Fruit fly (Drosophila melanogaster): ENCODE data around the gene salt.

salt gene

dm6 chr3R:31717299-31718167 is 37.0 kb downstream of the salt start (continued):
- TF ChIP-seq CG11696 (GFP tag; IDR thresholded peaks at IDR 0.05) = 0 out of 2 replicates have a peak, but pooled peaks have one; percentile 30
- TF ChIP-seq CG10979 (tag; optimal IDR thresholded peaks at IDR 0.05) = peak; percentile 15
- peak; percentile 15 for TF ChIP-seq CG6683 (GFP tag; optimal IDR thresholded peaks at IDR 0.05)
- TF ChIP-seq Aef1 (GFP tag; IDR thresholded peaks at IDR 0.05) = peak; percentile 61
- TF ChIP-seq sqz (GFP tag; optimal IDR thresholded peaks at IDR 0.05) = no peak
- peak; percentile 51 for TF ChIP-seq CG14441 (GFP tag; IDR thresholded peaks at IDR 0.05)
- TF ChIP-seq CG13296 (GFP tag; optimal IDR thresholded peaks at IDR 0.05) = peak; percentile 53
- peak; percentile 48 for TF ChIP-seq bab2 (GFP tag; optimal IDR thresholded peaks at IDR 0.05)
- TF ChIP-seq Pdp1 (GFP tag; optimal IDR thresholded peaks at IDR 0.05) = peak; percentile 25 to 47
- TF ChIP-seq CG14014 (GFP tag; IDR thresholded peaks at IDR 0.05) = peak; percentile 54; the same call in 1 of the 2 replicates
- TF ChIP-seq lbe (GFP tag; optimal IDR thresholded peaks at IDR 0.05) = peak; percentile 25
- TF ChIP-seq crp (GFP tag; optimal IDR thresholded peaks at IDR 0.05) = no peak
- peak; percentile 36 to 56 for TF ChIP-seq chif (GFP tag; optimal IDR thresholded peaks at IDR 0.05)
- peak; percentile 39 for TF ChIP-seq Dad (GFP tag; optimal IDR thresholded peaks at IDR 0.05)
- no peak for TF ChIP-seq lov (optimal IDR thresholded peaks at IDR 0.05)
- no peak for TF ChIP-seq lov (GFP tag; IDR thresholded peaks at IDR 0.05)
- peak; percentile 19 for TF ChIP-seq CG14710 (tag; optimal IDR thresholded peaks at IDR 0.05)
- peak; percentile 26 for TF ChIP-seq CG16815 (GFP tag; optimal IDR thresholded peaks at IDR 0.05)
- peak; percentile 51 for TF ChIP-seq Camta (GFP tag; optimal IDR thresholded peaks at IDR 0.05)
- TF ChIP-seq CG12769 (tag; optimal IDR thresholded peaks at IDR 0.05) = peak; percentile 62
- peak; percentile 29; the same call in 1 of the 2 replicates for TF ChIP-seq ara (GFP tag; IDR thresholded peaks at IDR 0.05)
- TF ChIP-seq Abd-B (GFP tag; optimal IDR thresholded peaks at IDR 0.05) = peak; percentile 59
- TF ChIP-seq Max (GFP tag; optimal IDR thresholded peaks at IDR 0.05) = peak; percentile 36
- TF ChIP-seq Antp (GFP tag; optimal IDR thresholded peaks at IDR 0.05) = peak; percentile 58
- peak; percentile 52; the same call in 1 of the 3 replicates for TF ChIP-seq CG14050 (GFP tag; IDR thresholded peaks at IDR 0.05)
- TF ChIP-seq maf-S (GFP tag; optimal IDR thresholded peaks at IDR 0.05) = peak; percentile 27
- no peak for TF ChIP-seq CG4404 (GFP tag; IDR thresholded peaks at IDR 0.05)
- TF ChIP-seq esg (GFP tag; conservative IDR thresholded peaks at IDR 0.05) = peak; percentile 60
- TF ChIP-seq Dip3 (GFP tag; optimal IDR thresholded peaks at IDR 0.05) = peak; percentile 61
- TF ChIP-seq CG12942 (GFP tag; optimal IDR thresholded peaks at IDR 0.05) = peak; percentile 36
- TF ChIP-seq pnt (GFP tag; optimal IDR thresholded peaks at IDR 0.05) = peak; percentile 39
- TF ChIP-seq Hmr (GFP tag; optimal IDR thresholded peaks at IDR 0.05) = peak; percentile 78
- TF ChIP-seq CG10654 (GFP tag; optimal IDR thresholded peaks at IDR 0.05) = peak; percentile 52
- peak; percentile 42 for TF ChIP-seq CG31441 (GFP tag; IDR thresholded peaks at IDR 0.05)
- no peak; the same call in 1 of the 2 replicates for TF ChIP-seq Ravus (GFP tag; IDR thresholded peaks at IDR 0.05)
- no peak for TF ChIP-seq CG2116 (GFP tag; optimal IDR thresholded peaks at IDR 0.05)
- TF ChIP-seq CG4707 (GFP tag; optimal IDR thresholded peaks at IDR 0.05) = peak; percentile 29
- no peak for TF ChIP-seq CG16779 (GFP tag; IDR thresholded peaks at IDR 0.05)
- TF ChIP-seq Eip74EF (GFP tag; optimal IDR thresholded peaks at IDR 0.05) = peak in 1 of 2 experiments; percentile 38
- peak; percentile 45 for TF ChIP-seq disco-r (GFP tag; optimal IDR thresholded peaks at IDR 0.05)
- TF ChIP-seq CG4854 (GFP tag; optimal IDR thresholded peaks at IDR 0.05) = no peak
- TF ChIP-seq sob (GFP tag; IDR thresholded peaks at IDR 0.05) = no peak
- no peak for TF ChIP-seq CG2129 (GFP tag; IDR thresholded peaks at IDR 0.05; ENCODE audit: partially characterized antibody)
- TF ChIP-seq E2f2 (GFP tag; IDR thresholded peaks at IDR 0.05) = peak; percentile 43; the same call in 1 of the 2 replicates
- peak; percentile 50 for TF ChIP-seq CG15514 (GFP tag; optimal IDR thresholded peaks at IDR 0.05)
- no peak for TF ChIP-seq prd (optimal IDR thresholded peaks at IDR 0.05)
- TF ChIP-seq prd (GFP tag; IDR thresholded peaks at IDR 0.05) = peak; percentile 74
- TF ChIP-seq her (GFP tag; optimal IDR thresholded peaks at IDR 0.05) = peak; percentile 56

Measured in whole organism, embryonic.